Fruit fly (Drosophila melanogaster) S2 (cell line): Measurements from ENCODE around the gene CG15336.

Experiments used
- CG8478 ChIP-seq: fragments of >200 bp; optimal IDR thresholded peaks from 2 replicates; lab custom pipeline; 2018
- CTCF ChIP-seq, 2 experiments: fragments of >200 bp; optimal IDR thresholded peaks; 2 replicates each; lab custom pipeline; 2018

CG15336 gene

dm6 chrX:8147649-8148048 is at the start of gene CG15336:
Gene CG15336 (plus strand): TSS chrX:8147949.
- TF ChIP-seq CTCF (optimal IDR thresholded peaks at IDR 0.05; lab: Kevin White, UChicago) (no peak), CG8478 (no peak)

dm6 chrX:8100026-8100825 is 47.5 kb upstream of the CG15336 start:
- TF ChIP-seq CTCF (optimal IDR thresholded peaks at IDR 0.05; lab: Kevin White, UChicago) (no peak), CG8478 (no peak)

- TF ChIP-seq CTCF (optimal IDR thresholded peaks at IDR 0.05; lab: Kevin White, UChicago) (no peak), CG8478 (no peak)
These were observed 47.0 kb upstream of the CG15336 start for dm6 chrX:8100826-8101079.

dm6 chrX:8101479-8102198 is 46.1 kb upstream of the CG15336 start, which contains the start of gene CG2258:
Gene CG2258 (minus strand): TSS chrX:8102095.
- TF ChIP-seq CG8478 (no peak), CTCF (optimal IDR thresholded peaks at IDR 0.05; lab: Kevin White, UChicago) (no peak)

- no peak for TF ChIP-seq CTCF (optimal IDR thresholded peaks at IDR 0.05; lab: Kevin White, UChicago)
- TF ChIP-seq CG8478 = no peak
These were observed 41.3 kb upstream of the CG15336 start for dm6 chrX:8106281-8107050.

dm6 chrX:8107936-8108335 is 39.8 kb upstream of the CG15336 start:
- no peak for TF ChIP-seq CTCF (optimal IDR thresholded peaks at IDR 0.05; lab: Kevin White, UChicago)
- no peak for TF ChIP-seq CG8478

dm6 chrX:8110984-8111383 is 36.8 kb upstream of the CG15336 start:
- TF ChIP-seq CTCF (optimal IDR thresholded peaks at IDR 0.05; lab: Kevin White, UChicago) = no peak
- TF ChIP-seq CG8478 = no peak

dm6 chrX:8112715-8113114 is 35.0 kb upstream of the CG15336 start:
- TF ChIP-seq CTCF (optimal IDR thresholded peaks at IDR 0.05; lab: Kevin White, UChicago) = no peak
- TF ChIP-seq CG8478 = no peak

dm6 chrX:8113386-8114279 is 34.1 kb upstream of the CG15336 start:
- TF ChIP-seq CTCF (optimal IDR thresholded peaks at IDR 0.05; lab: Kevin White, UChicago) (no peak), CG8478 (no peak)

dm6 chrX:8114476-8115342 is 33.0 kb upstream of the CG15336 start:
- TF ChIP-seq CTCF (optimal IDR thresholded peaks at IDR 0.05; lab: Kevin White, UChicago) (no peak), CG8478 (no peak)

- TF ChIP-seq CG8478 = no peak
- TF ChIP-seq CTCF (optimal IDR thresholded peaks at IDR 0.05; lab: Kevin White, UChicago) = no peak
These were observed 32.4 kb upstream of the CG15336 start for dm6 chrX:8115343-8115676.

- TF ChIP-seq CTCF (optimal IDR thresholded peaks at IDR 0.05; lab: Kevin White, UChicago) (no peak), CG8478 (no peak)
These were observed 31.9 kb upstream of the CG15336 start, which contains the start of gene Gclc for dm6 chrX:8115717-8116311. Gene Gclc (minus strand): TSS chrX:8116147.

dm6 chrX:8116813-8117212 is 30.9 kb upstream of the CG15336 start, which contains the start of gene CG1575:
Gene CG1575 (plus strand): TSS chrX:8117012.
- no peak for TF ChIP-seq CTCF (optimal IDR thresholded peaks at IDR 0.05; lab: Kevin White, UChicago)
- no peak for TF ChIP-seq CG8478

- no peak for TF ChIP-seq CTCF (optimal IDR thresholded peaks at IDR 0.05; lab: Kevin White, UChicago)
- TF ChIP-seq CG8478 = no peak
These were observed 26.8 kb upstream of the CG15336 start, which contains the start of gene CG2260 for dm6 chrX:8120939-8121338. Gene CG2260 (minus strand): TSS chrX:8121147.
